In genomic region chrIII:4281955-4282618, ce11 we compare ENCODE assay signal across 5 worm cellular contexts.
A peak's percentile ranks its signal among the peaks of the same experiment; 100 is the strongest.
TF ChIP-seq lines count a peak whose summit lies in the region.

No protein-coding gene starts in this region.

TF ChIP-seq in whole organism, L1 larva, 84 proteins besides CTCF, POLR2A, EP300 and RAD21 (continues in another document):
- peak; percentile 83 for TF ChIP-seq efl-3 (GFP tag; optimal IDR thresholded peaks at IDR 0.05; lab: Kevin White, UChicago)
- TF ChIP-seq nhr-47 (tag; optimal IDR thresholded peaks at IDR 0.05; lab: Kevin White, UChicago), result peak; percentile 99
- TF ChIP-seq tbx-2 (tag; optimal IDR thresholded peaks at IDR 0.05; lab: Kevin White, UChicago), result peak; percentile 100
- peak; percentile 65 to 95 for TF ChIP-seq mdl-1 (tag; optimal IDR thresholded peaks at IDR 0.05; lab: Kevin White, UChicago)
- TF ChIP-seq nhr-12 (tag; optimal IDR thresholded peaks at IDR 0.05; lab: Kevin White, UChicago), result no peak
- TF ChIP-seq elt-2 (tag; optimal IDR thresholded peaks at IDR 0.05; lab: Kevin White, UChicago), result peak; percentile 91
- peak; percentile 17 for TF ChIP-seq Y116A8C.19 (tag; optimal IDR thresholded peaks at IDR 0.05; lab: Kevin White, UChicago; ENCODE audit: borderline replicate concordance)
- TF ChIP-seq fkh-4 (tag; optimal IDR thresholded peaks at IDR 0.05; lab: Kevin White, UChicago; ENCODE audit: borderline replicate concordance), result peak; percentile 84
- no peak for TF ChIP-seq alr-1 (tag; optimal IDR thresholded peaks at IDR 0.05; lab: Kevin White, UChicago; ENCODE audit: borderline replicate concordance)
- TF ChIP-seq mep-1 (tag; optimal IDR thresholded peaks at IDR 0.05; lab: Kevin White, UChicago), result peak; percentile 96
- TF ChIP-seq egl-13 (tag; optimal IDR thresholded peaks at IDR 0.05; lab: Kevin White, UChicago), result peak; percentile 100
- TF ChIP-seq nhr-20 (tag; optimal IDR thresholded peaks at IDR 0.05; lab: Kevin White, UChicago), result peak; percentile 100
- peak; percentile 98 for TF ChIP-seq pax-3 (tag; optimal IDR thresholded peaks at IDR 0.05; lab: Kevin White, UChicago)
- TF ChIP-seq zag-1 (tag; optimal IDR thresholded peaks at IDR 0.05; lab: Kevin White, UChicago), result peak; percentile 77
- peak; percentile 91 to 94 for TF ChIP-seq lsy-2 (tag; optimal IDR thresholded peaks at IDR 0.05; lab: Kevin White, UChicago)
- peak; percentile 69 to 85 for TF ChIP-seq lin-35 (GFP tag; optimal IDR thresholded peaks at IDR 0.05; lab: Kevin White, UChicago)
- TF ChIP-seq pag-3 (tag; optimal IDR thresholded peaks at IDR 0.05; lab: Kevin White, UChicago; ENCODE audit: borderline replicate concordance, insufficient read depth), result peak; percentile 95

TF ChIP-seq in whole organism, L3 larva, 47 proteins besides CTCF, POLR2A, EP300 and RAD21 (continues in another document):
- no peak for TF ChIP-seq nhr-237 (tag; optimal IDR thresholded peaks at IDR 0.05; lab: Kevin White, UChicago)
- peak; percentile 98 for TF ChIP-seq unc-62 (GFP tag; optimal IDR thresholded peaks at IDR 0.05; lab: Kevin White, UChicago)
- peak; percentile 62 for TF ChIP-seq ama-1 (optimal IDR thresholded peaks at IDR 0.05; lab: Kevin White, UChicago)
- TF ChIP-seq nhr-25 (tag; optimal IDR thresholded peaks at IDR 0.05; lab: Kevin White, UChicago), result peak; percentile 99
- TF ChIP-seq egl-5 (tag; optimal IDR thresholded peaks at IDR 0.05; lab: Kevin White, UChicago), result peak; percentile 92
- TF ChIP-seq ztf-4 (tag; optimal IDR thresholded peaks at IDR 0.05; lab: Kevin White, UChicago), result peak; percentile 85
- no peak for TF ChIP-seq unc-39 (tag; optimal IDR thresholded peaks at IDR 0.05; lab: Kevin White, UChicago)
- TF ChIP-seq nhr-76 (tag; optimal IDR thresholded peaks at IDR 0.05; lab: Kevin White, UChicago), result peak; percentile 14
- peak; percentile 98 for TF ChIP-seq hmg-11 (tag; optimal IDR thresholded peaks at IDR 0.05; lab: Kevin White, UChicago)
- TF ChIP-seq elt-3 (tag; optimal IDR thresholded peaks at IDR 0.05; lab: Kevin White, UChicago), result peak in 1 of 3 experiments; percentile 6
- TF ChIP-seq mml-1 (tag; optimal IDR thresholded peaks at IDR 0.05; lab: Kevin White, UChicago), result no peak
- TF ChIP-seq sea-2 (GFP tag; optimal IDR thresholded peaks at IDR 0.05; lab: Kevin White, UChicago), result peak; percentile 77
- TF ChIP-seq nfya-1 (tag; optimal IDR thresholded peaks at IDR 0.05; lab: Kevin White, UChicago; ENCODE audit: insufficient read depth), result peak; percentile 99
- peak; percentile 89 for TF ChIP-seq snpc-4 (tag; optimal IDR thresholded peaks at IDR 0.05; lab: Kevin White, UChicago)
- peak; percentile 37 for TF ChIP-seq ceh-16 (tag; optimal IDR thresholded peaks at IDR 0.05; lab: Kevin White, UChicago)
- no peak for TF ChIP-seq eor-1 (tag; optimal IDR thresholded peaks at IDR 0.05; lab: Kevin White, UChicago)
- peak; percentile 95 for TF ChIP-seq lin-39 (tag; optimal IDR thresholded peaks at IDR 0.05; lab: Kevin White, UChicago)
- peak; percentile 97 for TF ChIP-seq pha-4 (tag; optimal IDR thresholded peaks at IDR 0.05; lab: Kevin White, UChicago)
- peak; percentile 51 for TF ChIP-seq aly-2 (tag; optimal IDR thresholded peaks at IDR 0.05; lab: Kevin White, UChicago)

TF ChIP-seq in whole organism, early embryonic, 17 proteins besides CTCF, POLR2A, EP300 and RAD21:
- TF ChIP-seq ceh-13 (GFP tag; optimal IDR thresholded peaks at IDR 0.05; lab: Kevin White, UChicago), result peak; percentile 18
- TF ChIP-seq tra-4 (tag; optimal IDR thresholded peaks at IDR 0.05; lab: Kevin White, UChicago), result no peak
- TF ChIP-seq aly-1 (tag; optimal IDR thresholded peaks at IDR 0.05; lab: Kevin White, UChicago), result peak; percentile 59
- TF ChIP-seq flt-1 (GFP tag; IDR thresholded peaks at IDR 0.05; lab: Robert Waterston, UW), result 0 out of 2 replicates have a peak, but pooled peaks have one; percentile 27
- TF ChIP-seq hmbx-1 (tag; optimal IDR thresholded peaks at IDR 0.05; lab: Kevin White, UChicago), result no peak
- TF ChIP-seq hnd-1 (tag; optimal IDR thresholded peaks at IDR 0.05; lab: Kevin White, UChicago), result no peak
- TF ChIP-seq pes-1 (GFP tag; IDR thresholded peaks at IDR 0.05; lab: Robert Waterston, UW), result no peak; the same call in 1 of the 2 replicates
- TF ChIP-seq F13C5.2 (tag; optimal IDR thresholded peaks at IDR 0.05; lab: Kevin White, UChicago), result peak; percentile 80
- TF ChIP-seq ama-1 (optimal IDR thresholded peaks at IDR 0.05; lab: Kevin White, UChicago), result no peak
- TF ChIP-seq ceh-36 (tag; optimal IDR thresholded peaks at IDR 0.05; lab: Kevin White, UChicago), result no peak
- no peak for TF ChIP-seq B0310.2 (tag; optimal IDR thresholded peaks at IDR 0.05; lab: Kevin White, UChicago)
- TF ChIP-seq sea-1 (GFP tag; conservative IDR thresholded peaks at IDR 0.05; lab: Robert Waterston, UW), result peak; percentile 32; the same call in 1 of the 2 replicates
- TF ChIP-seq ets-7 (tag; optimal IDR thresholded peaks at IDR 0.05; lab: Kevin White, UChicago), result peak; percentile 47
- TF ChIP-seq tbx-37 (GFP tag; conservative IDR thresholded peaks at IDR 0.05; lab: Robert Waterston, UW), result no peak
- TF ChIP-seq scrt-1 (GFP tag; IDR thresholded peaks at IDR 0.05; lab: Robert Waterston, UW), result no peak
- no peak; the same call in none of the 2 replicates for TF ChIP-seq tbx-11 (GFP tag; IDR thresholded peaks at IDR 0.05; lab: Robert Waterston, UW)
- peak; percentile 89 for TF ChIP-seq hmg-4 (GFP tag; optimal IDR thresholded peaks at IDR 0.05; lab: Kevin White, UChicago)

TF ChIP-seq in whole organism, midembryonic, 9 proteins besides CTCF, POLR2A, EP300 and RAD21:
- TF ChIP-seq med-1 (GFP tag; optimal IDR thresholded peaks at IDR 0.05; lab: Kevin White, UChicago; ENCODE audit: insufficient read depth), result no peak
- peak; percentile 73; the same call in 1 of the 2 replicates for TF ChIP-seq flt-1 (GFP tag; IDR thresholded peaks at IDR 0.05; lab: Robert Waterston, UW)
- TF ChIP-seq ztf-29 (GFP tag; IDR thresholded peaks at IDR 0.05; lab: Robert Waterston, UW), result peak; percentile 35
- no peak for TF ChIP-seq T22C8.4 (GFP tag; IDR thresholded peaks at IDR 0.05; lab: Robert Waterston, UW)
- TF ChIP-seq tab-1 (GFP tag; IDR thresholded peaks at IDR 0.05; lab: Robert Waterston, UW), result peak; percentile 76; the same call in 1 of the 2 replicates
- TF ChIP-seq ztf-23 (GFP tag; IDR thresholded peaks at IDR 0.05; lab: Robert Waterston, UW), result peak; percentile 59; the same call in 1 of the 2 replicates
- TF ChIP-seq ref-1 (GFP tag; conservative IDR thresholded peaks at IDR 0.05; lab: Robert Waterston, UW), result 0 out of 2 replicates have a peak, but pooled peaks have one; percentile 18
- TF ChIP-seq cog-1 (tag; optimal IDR thresholded peaks at IDR 0.05; lab: Kevin White, UChicago), result peak; percentile 99
- TF ChIP-seq klf-2 (GFP tag; conservative IDR thresholded peaks at IDR 0.05; lab: Robert Waterston, UW), result no peak; the same call in 1 of the 2 replicates

TF ChIP-seq in whole organism, young adult, 124 proteins besides CTCF, POLR2A, EP300 and RAD21 (continues in another document):
- TF ChIP-seq sea-2 (GFP tag; IDR thresholded peaks at IDR 0.05; lab: Robert Waterston, UW), result peak; percentile 86; the same call in 1 of the 2 replicates
- TF ChIP-seq nhr-27 (tag; optimal IDR thresholded peaks at IDR 0.05; lab: Kevin White, UChicago), result no peak
- TF ChIP-seq snpc-1.1 (tag; optimal IDR thresholded peaks at IDR 0.05; lab: Kevin White, UChicago; ENCODE audit: insufficient read depth), result no peak
- no peak; the same call in 1 of the 2 replicates for TF ChIP-seq Y67H2A.10 (GFP tag; conservative IDR thresholded peaks at IDR 0.05; lab: Robert Waterston, UW)
- 0 out of 2 replicates have a peak, but pooled peaks have one; percentile 25 for TF ChIP-seq ceh-91 (GFP tag; IDR thresholded peaks at IDR 0.05; lab: Robert Waterston, UW)
- TF ChIP-seq let-607 (tag; optimal IDR thresholded peaks at IDR 0.05; lab: Kevin White, UChicago), result peak; percentile 93 to 95
- TF ChIP-seq Y79H2A.3 (GFP tag; conservative IDR thresholded peaks at IDR 0.05; lab: Robert Waterston, UW), result no peak
- peak; percentile 68 for TF ChIP-seq F52B5.7 (tag; optimal IDR thresholded peaks at IDR 0.05; lab: Kevin White, UChicago)
- peak; percentile 67; the same call in 1 of the 2 replicates for TF ChIP-seq Y95B8A.8 (GFP tag; IDR thresholded peaks at IDR 0.05; lab: Robert Waterston, UW)
- TF ChIP-seq dpff-1 (tag; optimal IDR thresholded peaks at IDR 0.05; lab: Kevin White, UChicago), result peak; percentile 84
- TF ChIP-seq ceh-40 (GFP tag; IDR thresholded peaks at IDR 0.05; lab: Robert Waterston, UW), result no peak
- TF ChIP-seq nfyb-1 (GFP tag; IDR thresholded peaks at IDR 0.05; lab: Robert Waterston, UW), result peak; percentile 98
- peak; percentile 80; the same call in 1 of the 2 replicates for TF ChIP-seq cebp-1 (GFP tag; IDR thresholded peaks at IDR 0.05; lab: Robert Waterston, UW)
- TF ChIP-seq cebp-1 (tag; optimal IDR thresholded peaks at IDR 0.05; lab: Kevin White, UChicago), result peak; percentile 98
- TF ChIP-seq aptf-2 (GFP tag; conservative IDR thresholded peaks at IDR 0.05; lab: Robert Waterston, UW), result 0 out of 2 replicates have a peak, but pooled peaks have one; percentile 31
- 0 out of 2 replicates have a peak, but pooled peaks have one; percentile 23 for TF ChIP-seq aptf-3 (GFP tag; IDR thresholded peaks at IDR 0.05; lab: Robert Waterston, UW)
- no peak for TF ChIP-seq ccch-3 (GFP tag; optimal IDR thresholded peaks at IDR 0.05; lab: Kevin White, UChicago)
- TF ChIP-seq mxl-1 (tag; optimal IDR thresholded peaks at IDR 0.05; lab: Kevin White, UChicago), result no peak
- peak; percentile 98 for TF ChIP-seq attf-5 (GFP tag; optimal IDR thresholded peaks at IDR 0.05; lab: Kevin White, UChicago)
- peak; percentile 91; the same call in 1 of the 2 replicates for TF ChIP-seq lag-1 (GFP tag; IDR thresholded peaks at IDR 0.05; lab: Robert Waterston, UW)
- TF ChIP-seq nfya-1 (tag; optimal IDR thresholded peaks at IDR 0.05; lab: Kevin White, UChicago; ENCODE audit: borderline replicate concordance, insufficient read depth), result no peak
- peak; percentile 89 for TF ChIP-seq nhr-90 (tag; optimal IDR thresholded peaks at IDR 0.05; lab: Kevin White, UChicago)
- TF ChIP-seq Y53G8AR.9 (GFP tag; conservative IDR thresholded peaks at IDR 0.05; lab: Robert Waterston, UW), result peak; percentile 92
- no peak for TF ChIP-seq F57C9.4 (tag; optimal IDR thresholded peaks at IDR 0.05; lab: Kevin White, UChicago)
- no peak for TF ChIP-seq F49E8.2 (tag; optimal IDR thresholded peaks at IDR 0.05; lab: Kevin White, UChicago; ENCODE audit: insufficient read depth)
- peak; percentile 99 for TF ChIP-seq B0336.3 (GFP tag; IDR thresholded peaks at IDR 0.05; lab: Robert Waterston, UW)
- no peak for TF ChIP-seq rec-8 (tag; optimal IDR thresholded peaks at IDR 0.05; lab: Kevin White, UChicago)
- TF ChIP-seq ztf-6 (GFP tag; IDR thresholded peaks at IDR 0.05; lab: Robert Waterston, UW), result peak; percentile 69; the same call in 1 of the 2 replicates
- peak in 2 of 3 experiments; percentile 42 to 89 for TF ChIP-seq lin-35 (GFP tag; optimal IDR thresholded peaks at IDR 0.05; lab: Kevin White, UChicago)
- peak; percentile 98 for TF ChIP-seq madf-10 (tag; optimal IDR thresholded peaks at IDR 0.05; lab: Kevin White, UChicago)
- peak; percentile 82 for TF ChIP-seq ztf-18 (tag; optimal IDR thresholded peaks at IDR 0.05; lab: Kevin White, UChicago)

Comparison
In these comparisons a context has a peak if more than half of its experiments do, and no peak if none do; other contexts are left out.
1. Of the 8 proteins assayed by ChIP-seq in both whole organism, young adult and whole organism, L1 larva: peak only in whole organism, young adult: none; only in whole organism, L1 larva: ama-1, dpl-1 and efl-1; in both: lin-35, nhr-90, snpc-4, unc-130 and unc-62; in neither: 0.